Worm (Caenorhabditis elegans) whole organism, L3 larva: ENCODE results near the gene Y22D7AL.1.

Experiments
- aly-2 ChIP-seq: fragments of 150-350 bp; optimal IDR thresholded peaks from 2 replicates; lab custom pipeline; 2014; ENCODE audit warnings: missing biosample characterization, missing genetic modification characterization
- ceh-16 ChIP-seq: sonication (generic microtip); optimal IDR thresholded peaks from 2 replicates; lab custom pipeline; 2017; ENCODE audit warnings: missing biosample characterization, missing genetic modification characterization
- ceh-82 ChIP-seq: fragments of 150-350 bp; optimal IDR thresholded peaks from 2 replicates; lab custom pipeline; 2014; ENCODE audit warnings: missing biosample characterization, missing genetic modification characterization
- ceh-9 ChIP-seq: sonication (generic microtip); optimal IDR thresholded peaks from 2 replicates; lab custom pipeline; 2018; ENCODE audit warnings: missing biosample characterization, missing genetic modification characterization
- egl-27 ChIP-seq: sonication (generic microtip); optimal IDR thresholded peaks from 4 replicates; lab custom pipeline; 2017; ENCODE audit warnings: missing biosample characterization, missing genetic modification reagents, missing genetic modification characterization
- egl-5 ChIP-seq: fragments of 150-350 bp; optimal IDR thresholded peaks from 2 replicates; lab custom pipeline; 2017; ENCODE audit warnings: missing biosample characterization, missing genetic modification reagents, missing genetic modification characterization, inconsistent platforms
- elt-1 ChIP-seq: fragments of 150-350 bp; optimal IDR thresholded peaks from 2 replicates; lab custom pipeline; 2014; ENCODE audit warnings: missing biosample characterization, missing genetic modification characterization
- elt-2 ChIP-seq: sonication (generic microtip); optimal IDR thresholded peaks from 2 replicates; lab custom pipeline; 2016; ENCODE audit warnings: missing genetic modification reagents, mild to moderate bottlenecking, missing genetic modification characterization, missing compliant biosample characterization
- elt-3 ChIP-seq, 3 experiments: fragments of 150-350 bp in 1 of 3; sonication (generic microtip) in 2 of 3; optimal IDR thresholded peaks; 2 replicates in 2 of 3; 4 replicates in 1 of 3; lab custom pipeline; 2014 to 2017; ENCODE audit warnings: missing biosample characterization in 3 of 3, missing genetic modification characterization in 3 of 3
- eor-1 ChIP-seq, 2 experiments: fragments of 150-350 bp; optimal IDR thresholded peaks; 2 replicates each; lab custom pipeline; 2014 to 2018; ENCODE audit warnings: missing biosample characterization in 2 of 2, missing genetic modification characterization in 2 of 2
- fkh-10 ChIP-seq: sonication (generic microtip); optimal IDR thresholded peaks from 2 replicates; lab custom pipeline; 2017; ENCODE audit warnings: missing biosample characterization, missing genetic modification reagents, missing genetic modification characterization
- lin-15B ChIP-seq: fragments of 150-350 bp; optimal IDR thresholded peaks from 2 replicates; lab custom pipeline; 2014; ENCODE audit warnings: missing biosample characterization, missing genetic modification characterization
- lin-39 ChIP-seq: fragments of 150-350 bp; optimal IDR thresholded peaks from 2 replicates; lab custom pipeline; 2018; ENCODE audit warnings: missing biosample characterization, missing genetic modification reagents, missing genetic modification characterization
- lsy-12 ChIP-seq: sonication (generic microtip); optimal IDR thresholded peaks from 2 replicates; lab custom pipeline; 2016; ENCODE audit warnings: mild to moderate bottlenecking, missing genetic modification characterization, missing compliant biosample characterization
- mdl-1 ChIP-seq: fragments of 150-350 bp; optimal IDR thresholded peaks from 2 replicates; lab custom pipeline; 2014; ENCODE audit warnings: missing biosample characterization, missing genetic modification characterization
- mml-1 ChIP-seq: fragments of 150-350 bp; sonication (generic microtip); optimal IDR thresholded peaks from 3 replicates; lab custom pipeline; 2014; ENCODE audit warnings: missing biosample characterization, missing genetic modification characterization
- nfya-1 ChIP-seq: sonication (generic microtip); optimal IDR thresholded peaks from 2 replicates; lab custom pipeline; 2017; ENCODE audit warnings: missing genetic modification characterization, mild to moderate bottlenecking, missing compliant biosample characterization, antibody characterized with exemption, moderate library complexity; ENCODE audit not compliant: insufficient read depth
- nhr-11 ChIP-seq: fragments of 150-350 bp; optimal IDR thresholded peaks from 2 replicates; lab custom pipeline; 2014; ENCODE audit warnings: missing biosample characterization, missing genetic modification characterization
- nhr-12 ChIP-seq: fragments of 150-350 bp; optimal IDR thresholded peaks from 2 replicates; lab custom pipeline; 2014; ENCODE audit warnings: missing biosample characterization, missing genetic modification characterization
- nhr-23 ChIP-seq: fragments of 150-350 bp; optimal IDR thresholded peaks from 2 replicates; lab custom pipeline; 2014; ENCODE audit warnings: missing biosample characterization, missing genetic modification reagents, missing genetic modification characterization
- nhr-237 ChIP-seq: fragments of 150-350 bp; optimal IDR thresholded peaks from 2 replicates; lab custom pipeline; 2014; ENCODE audit warnings: missing biosample characterization, missing genetic modification characterization
- nhr-28 ChIP-seq: fragments of 150-350 bp; optimal IDR thresholded peaks from 2 replicates; lab custom pipeline; 2014; ENCODE audit warnings: missing biosample characterization, missing genetic modification characterization
- nhr-43 ChIP-seq: sonication (generic microtip); optimal IDR thresholded peaks from 2 replicates; lab custom pipeline; 2016; ENCODE audit warnings: mild to moderate bottlenecking, missing genetic modification characterization, missing compliant biosample characterization; ENCODE audit not compliant: poor library complexity, severe bottlenecking
- nhr-76 ChIP-seq: fragments of 150-350 bp; sonication (generic microtip); optimal IDR thresholded peaks from 5 replicates; lab custom pipeline; 2014; ENCODE audit warnings: missing biosample characterization, missing genetic modification characterization
- pha-4 ChIP-seq: fragments of 150-350 bp; optimal IDR thresholded peaks from 2 replicates; lab custom pipeline; 2014; ENCODE audit warnings: missing biosample characterization, missing genetic modification reagents, missing genetic modification characterization
- pqm-1 ChIP-seq: fragments of 150-350 bp; optimal IDR thresholded peaks from 2 replicates; lab custom pipeline; 2017; ENCODE audit warnings: missing biosample characterization, missing genetic modification characterization, inconsistent platforms
- sea-2 ChIP-seq: fragments of 150-350 bp; sonication (generic microtip); optimal IDR thresholded peaks from 4 replicates; lab custom pipeline; 2014; ENCODE audit warnings: missing biosample characterization, missing genetic modification reagents, missing genetic modification characterization
- skn-1 ChIP-seq: fragments of 150-350 bp; optimal IDR thresholded peaks from 2 replicates; lab custom pipeline; 2014; ENCODE audit warnings: missing biosample characterization, missing genetic modification characterization
- snpc-4 ChIP-seq: fragments of 150-350 bp; optimal IDR thresholded peaks from 2 replicates; lab custom pipeline; 2014; ENCODE audit warnings: missing biosample characterization, missing genetic modification characterization
- tbx-2 ChIP-seq: sonication (generic microtip); optimal IDR thresholded peaks from 2 replicates; lab custom pipeline; 2016; ENCODE audit warnings: mild to moderate bottlenecking, missing genetic modification characterization, missing compliant biosample characterization
- unc-62 ChIP-seq: fragments of 150-350 bp; sonication (generic microtip); optimal IDR thresholded peaks from 4 replicates; lab custom pipeline; 2014; ENCODE audit warnings: missing biosample characterization, missing genetic modification reagents, missing genetic modification characterization
- zag-1 ChIP-seq: fragments of 150-350 bp; optimal IDR thresholded peaks from 2 replicates; lab custom pipeline; 2014; ENCODE audit warnings: missing biosample characterization, missing genetic modification characterization
- ztf-11 ChIP-seq: fragments of 150-350 bp; optimal IDR thresholded peaks from 2 replicates; lab custom pipeline; 2014; ENCODE audit warnings: missing biosample characterization, missing genetic modification characterization
- ztf-4 ChIP-seq: fragments of 150-350 bp; optimal IDR thresholded peaks from 2 replicates; lab custom pipeline; 2014; ENCODE audit warnings: missing biosample characterization, missing genetic modification characterization

The Y22D7AL.1 gene

DNA sequence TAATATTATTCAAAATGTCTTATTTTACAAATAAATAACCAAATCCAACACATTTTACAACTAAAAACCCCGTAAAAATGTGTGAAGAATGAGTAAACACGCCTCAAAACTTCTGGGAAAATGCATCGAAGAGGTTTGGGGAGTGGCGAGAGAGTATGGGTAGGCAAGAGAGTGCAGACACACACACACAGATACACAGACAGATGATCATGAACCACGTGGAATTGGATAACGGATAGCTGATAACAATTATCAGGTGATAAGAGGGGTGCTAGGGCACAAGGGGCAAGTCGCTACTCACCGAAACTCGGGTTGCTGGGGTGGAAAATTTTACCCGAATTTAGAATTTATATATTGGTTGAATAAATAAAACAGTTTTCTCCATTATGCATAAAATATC lies 30.0 kb downstream of the Y22D7AL.1 start:
- TF ChIP-seq nhr-43 (peak; percentile 31), lin-39 (tag; lab: Kevin White, UChicago) (peak; percentile 6), mdl-1 (peak; percentile 14), nhr-12 (tag; lab: Kevin White, UChicago) (no peak), ceh-82 (no peak), zag-1 (tag; lab: Kevin White, UChicago) (no peak), pqm-1 (no peak), nhr-76 (tag; lab: Kevin White, UChicago) (no peak), skn-1 (tag; lab: Kevin White, UChicago) (no peak), ztf-4 (tag; lab: Kevin White, UChicago) (no peak), nhr-11 (no peak), elt-2 (peak; percentile 52), ceh-16 (tag; lab: Kevin White, UChicago) (no peak), mml-1 (tag; lab: Kevin White, UChicago) (no peak), pha-4 (tag; lab: Kevin White, UChicago) (no peak)

DNA sequence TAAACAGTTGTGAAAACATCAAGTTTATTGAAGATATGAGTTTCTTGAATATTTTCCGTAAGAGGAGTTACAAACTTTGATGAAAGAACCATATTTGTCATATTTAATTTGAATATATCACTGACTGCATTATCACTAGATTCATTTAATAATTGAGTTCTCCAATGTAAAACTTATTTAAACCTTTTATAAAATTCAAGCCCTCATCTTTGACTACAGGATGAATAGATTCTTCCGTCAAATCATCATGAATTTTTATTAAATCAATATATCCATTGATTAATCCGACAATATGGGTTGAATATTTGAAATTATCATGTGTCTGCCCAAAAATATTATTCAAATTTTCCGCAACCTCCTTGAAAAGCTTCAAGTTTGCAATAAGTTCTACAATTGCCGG lies 35.7 kb downstream of the Y22D7AL.1 start, which contains the start of gene Y22D7AR.7:
Gene Y22D7AR.7, minus strand, starts transcription at position 101 of the 400 bp plus-strand sequence.
- no peak for TF ChIP-seq nfya-1 (tag; lab: Kevin White, UChicago)
- no peak for TF ChIP-seq nhr-237 (tag; lab: Kevin White, UChicago)
- no peak for TF ChIP-seq lsy-12 (tag; lab: Kevin White, UChicago)
- TF ChIP-seq pha-4 (tag; lab: Kevin White, UChicago), result no peak
- TF ChIP-seq zag-1 (tag; lab: Kevin White, UChicago), result no peak
- no peak for TF ChIP-seq skn-1 (tag; lab: Kevin White, UChicago)
- TF ChIP-seq nhr-28, result no peak
- TF ChIP-seq unc-62 (GFP tag; lab: Kevin White, UChicago), result no peak
- no peak for TF ChIP-seq eor-1 (tag; optimal IDR thresholded peaks at IDR 0.05; lab: Kevin White, UChicago)
- TF ChIP-seq elt-3 (tag; optimal IDR thresholded peaks at IDR 0.05; lab: Kevin White, UChicago), result no peak
- TF ChIP-seq snpc-4 (tag; lab: Kevin White, UChicago), result no peak
- TF ChIP-seq nhr-76 (tag; lab: Kevin White, UChicago), result no peak
- no peak for TF ChIP-seq lin-15B (tag; lab: Kevin White, UChicago)
- TF ChIP-seq pqm-1, result no peak
- TF ChIP-seq ceh-16 (tag; lab: Kevin White, UChicago), result no peak
- TF ChIP-seq sea-2, result no peak
- no peak for TF ChIP-seq nhr-23
- no peak for TF ChIP-seq elt-1 (tag; lab: Kevin White, UChicago)
- no peak for TF ChIP-seq aly-2 (tag; lab: Kevin White, UChicago)

DNA sequence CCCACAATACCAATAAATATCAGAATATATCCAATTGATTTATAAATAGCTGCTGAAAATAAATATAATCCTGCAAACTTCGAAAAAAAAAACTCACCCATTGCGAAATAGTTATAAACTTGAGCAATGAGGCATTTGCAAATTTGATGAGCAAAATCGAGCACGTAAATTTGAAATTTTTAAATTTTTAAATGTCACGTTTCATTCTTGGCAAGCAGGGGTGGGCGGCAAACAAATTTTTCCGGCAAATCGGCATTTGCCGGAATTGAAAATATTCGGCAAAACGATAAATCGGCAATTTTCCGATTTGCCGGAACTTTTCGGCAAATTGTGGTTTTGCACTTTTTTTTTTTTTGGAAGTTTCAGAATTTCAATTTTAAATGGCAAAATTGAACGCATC lies 37.6 kb downstream of the Y22D7AL.1 start, which contains the start of gene Y22D7AR.14:
Gene Y22D7AR.14, minus strand, starts transcription at position 101 of the 400 bp plus-strand sequence.
- TF ChIP-seq tbx-2 (tag; lab: Kevin White, UChicago), result no peak
- TF ChIP-seq fkh-10 (GFP tag; lab: Kevin White, UChicago), result no peak
- no peak for TF ChIP-seq skn-1 (tag; lab: Kevin White, UChicago)
- TF ChIP-seq elt-2, result no peak
- TF ChIP-seq egl-5 (tag; lab: Kevin White, UChicago), result no peak
- TF ChIP-seq aly-2 (tag; lab: Kevin White, UChicago), result no peak
- no peak for TF ChIP-seq snpc-4 (tag; lab: Kevin White, UChicago)
- no peak for TF ChIP-seq unc-62 (GFP tag; lab: Kevin White, UChicago)
- no peak for TF ChIP-seq ceh-9 (tag; lab: Kevin White, UChicago)
- no peak for TF ChIP-seq ztf-11 (tag; lab: Kevin White, UChicago)
- no peak for TF ChIP-seq nhr-11
- no peak for TF ChIP-seq sea-2

DNA sequence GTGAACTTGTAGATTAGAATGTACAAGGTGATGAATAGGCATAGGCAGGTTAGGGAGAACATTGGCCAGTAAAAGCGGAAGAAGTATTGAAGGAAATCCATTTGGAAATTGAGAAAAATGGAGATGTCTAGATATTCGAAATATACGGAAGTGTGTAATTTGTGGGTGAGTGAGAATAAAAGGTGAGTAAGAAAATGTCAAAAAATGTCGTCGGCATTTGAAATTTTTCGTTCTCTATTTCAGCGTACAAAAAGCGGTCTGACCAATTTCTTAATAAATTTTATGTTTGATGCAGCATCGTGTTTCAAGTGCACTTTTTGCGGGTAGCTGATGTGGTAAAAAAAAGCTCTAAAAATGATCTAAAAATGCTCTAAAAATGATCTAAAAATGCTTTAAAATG lies 42.7 kb downstream of the Y22D7AL.1 start, which contains the start of gene srd-64:
Gene srd-64, minus strand, starts transcription at position 101 of the 400 bp plus-strand sequence.
- TF ChIP-seq pha-4 (tag; lab: Kevin White, UChicago) (no peak), nfya-1 (tag; lab: Kevin White, UChicago) (no peak), egl-27 (tag; lab: Kevin White, UChicago) (no peak), nhr-23 (no peak)
- TF ChIP-seq, all 47 proteins: peak for 0

DNA sequence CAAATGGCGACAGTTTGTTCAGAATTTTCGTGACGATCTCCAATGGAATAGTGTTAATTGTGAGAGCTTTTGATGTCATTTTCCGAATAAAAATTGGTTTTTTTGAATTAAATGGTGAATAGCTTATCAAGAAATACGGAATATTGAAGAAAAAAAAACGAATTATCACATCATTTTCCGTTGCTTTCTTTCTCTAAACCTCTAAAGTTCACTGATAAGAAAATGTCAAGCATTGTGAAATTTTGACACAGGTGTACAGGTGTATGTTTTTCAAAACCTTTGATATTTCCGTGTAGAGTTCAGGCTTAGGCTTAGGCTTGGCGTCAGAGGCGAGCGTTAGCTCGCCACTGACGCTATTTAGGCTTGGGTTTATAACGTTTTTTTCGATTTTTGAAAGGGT lies 46.6 kb downstream of the Y22D7AL.1 start, which contains the start of gene fbxa-74:
Gene fbxa-74, minus strand, starts transcription at position 145 of the 400 bp plus-strand sequence.
- TF ChIP-seq elt-2 (peak; percentile 83), pqm-1 (peak; percentile 32), egl-27 (tag; lab: Kevin White, UChicago) (no peak), pha-4 (tag; lab: Kevin White, UChicago) (peak; percentile 12)
